Worm (Caenorhabditis elegans): ENCODE data around the gene sre-28.

ce11 chrV:9921288-9921687 is 22.9 kb upstream of the sre-28 start, which contains the start of gene ceh-75:
- TF ChIP-seq pqm-1 (tag; optimal IDR thresholded peaks at IDR 0.05) = no peak
- TF ChIP-seq ama-1 (optimal IDR thresholded peaks at IDR 0.05) = no peak
- TF ChIP-seq ceh-28 (tag; optimal IDR thresholded peaks at IDR 0.05) = no peak
- no peak for TF ChIP-seq lin-13 (GFP tag; optimal IDR thresholded peaks at IDR 0.05)
- no peak for TF ChIP-seq nhr-11 (tag; optimal IDR thresholded peaks at IDR 0.05)

Measured in whole organism, L4 larva.